Worm (Caenorhabditis elegans) whole organism, L1 larva: ENCODE data around the gene ugt-14.

Experiments
- C04F5.9 ChIP-seq: sonication (generic microtip); optimal IDR thresholded peaks from 2 replicates; lab custom pipeline; 2016; ENCODE audit warnings: missing genetic modification characterization, missing compliant biosample characterization
- C16A3.4 ChIP-seq: fragments of 150-350 bp; optimal IDR thresholded peaks from 2 replicates; lab custom pipeline; 2014; ENCODE audit warnings: missing biosample characterization, missing genetic modification characterization
- F16B12.6 ChIP-seq: fragments of 150-350 bp; optimal IDR thresholded peaks from 2 replicates; lab custom pipeline; 2014; ENCODE audit warnings: missing biosample characterization, missing genetic modification characterization
- Y116A8C.19 ChIP-seq: sonication (generic microtip); optimal IDR thresholded peaks from 2 replicates; lab custom pipeline; 2016; ENCODE audit warnings: missing compliant biosample characterization, missing genetic modification characterization, borderline replicate concordance
- aha-1 ChIP-seq: fragments of 150-350 bp; optimal IDR thresholded peaks from 2 replicates; lab custom pipeline; 2014; ENCODE audit warnings: missing biosample characterization, missing genetic modification characterization
- aly-2 ChIP-seq: fragments of 150-350 bp; optimal IDR thresholded peaks from 2 replicates; lab custom pipeline; 2014; ENCODE audit warnings: missing biosample characterization, missing genetic modification characterization
- ceh-88 ChIP-seq: fragments of 200-800 bp; sonication (Bioruptor generic); IDR thresholded peaks from 2 replicates; pipeline ENCODE4 v1.3.6; 2022; ENCODE audit warnings: missing genetic modification characterization, missing compliant biosample characterization
- ces-1 ChIP-seq: fragments of 150-350 bp; optimal IDR thresholded peaks from 2 replicates; lab custom pipeline; 2014; ENCODE audit warnings: missing biosample characterization, missing genetic modification reagents, missing genetic modification characterization
- dsc-1 ChIP-seq: sonication (generic microtip); optimal IDR thresholded peaks from 2 replicates; lab custom pipeline; 2016; ENCODE audit warnings: mild to moderate bottlenecking, missing genetic modification characterization, missing compliant biosample characterization
- efl-3 ChIP-seq: fragments of 200-800 bp; sonication (Bioruptor generic); optimal IDR thresholded peaks from 2 replicates; lab custom pipeline; 2018; ENCODE audit warnings: mild to moderate bottlenecking, missing genetic modification characterization, missing compliant biosample characterization
- egl-13 ChIP-seq: sonication (generic microtip); optimal IDR thresholded peaks from 2 replicates; lab custom pipeline; 2016; ENCODE audit warnings: missing genotype, missing genetic modification reagents, missing genetic modification characterization, missing compliant biosample characterization
- egl-27 ChIP-seq, 2 experiments: fragments of 150-350 bp in 1 of 2; sonication (generic microtip); optimal IDR thresholded peaks; 3 replicates each; lab custom pipeline; 2017 to 2018; ENCODE audit warnings: missing biosample characterization in 2 of 2, missing genetic modification characterization in 2 of 2, missing genetic modification reagents in 2 of 2
- fkh-10 ChIP-seq: sonication (generic microtip); optimal IDR thresholded peaks from 2 replicates; lab custom pipeline; 2017; ENCODE audit warnings: missing biosample characterization, missing genetic modification reagents, missing genetic modification characterization
- fkh-4 ChIP-seq: sonication (generic microtip); optimal IDR thresholded peaks from 2 replicates; lab custom pipeline; 2016; ENCODE audit warnings: missing compliant biosample characterization, missing genetic modification characterization, borderline replicate concordance
- fkh-8 ChIP-seq: sonication (generic microtip); optimal IDR thresholded peaks from 2 replicates; lab custom pipeline; 2016; ENCODE audit warnings: mild to moderate bottlenecking, missing genetic modification characterization, missing compliant biosample characterization
- fos-1 ChIP-seq: fragments of 150-350 bp; optimal IDR thresholded peaks from 2 replicates; lab custom pipeline; 2014; ENCODE audit warnings: missing biosample characterization, missing genetic modification characterization
- grh-1 ChIP-seq: fragments of 200-800 bp; sonication (Bioruptor generic); IDR thresholded peaks from 2 replicates; pipeline ENCODE4 v1.3.6; 2022; ENCODE audit warnings: missing genetic modification reagents, missing genetic modification characterization, missing compliant biosample characterization
- hpl-2 ChIP-seq: fragments of 150-350 bp; optimal IDR thresholded peaks from 2 replicates; lab custom pipeline; 2014; ENCODE audit warnings: missing biosample characterization, missing genetic modification reagents, missing genetic modification characterization
- irx-1 ChIP-seq: sonication (generic microtip); optimal IDR thresholded peaks from 2 replicates; lab custom pipeline; 2016; ENCODE audit warnings: missing genetic modification characterization, missing compliant biosample characterization
- lin-39 ChIP-seq: fragments of 150-350 bp; optimal IDR thresholded peaks from 2 replicates; lab custom pipeline; 2014; ENCODE audit warnings: missing biosample characterization, missing genetic modification reagents, missing genetic modification characterization
- mab-9 ChIP-seq: fragments of 200-800 bp; sonication (Bioruptor generic); IDR thresholded peaks from 2 replicates; pipeline ENCODE4 v1.3.6; 2022; ENCODE audit warnings: missing genetic modification reagents, missing genetic modification characterization, missing compliant biosample characterization
- mep-1 ChIP-seq: fragments of 150-350 bp; optimal IDR thresholded peaks from 2 replicates; lab custom pipeline; 2014; ENCODE audit warnings: missing biosample characterization, missing genetic modification characterization
- nhr-12 ChIP-seq: sonication (generic microtip); optimal IDR thresholded peaks from 2 replicates; lab custom pipeline; 2017; ENCODE audit warnings: missing biosample characterization, missing genetic modification characterization
- nhr-28 ChIP-seq: fragments of 150-350 bp; optimal IDR thresholded peaks from 2 replicates; lab custom pipeline; 2014; ENCODE audit warnings: missing biosample characterization, missing genetic modification characterization
- nhr-71 ChIP-seq: sonication (generic microtip); optimal IDR thresholded peaks from 2 replicates; lab custom pipeline; 2016; ENCODE audit warnings: mild to moderate bottlenecking, missing genetic modification characterization, moderate library complexity, missing compliant biosample characterization
- nhr-76 ChIP-seq: sonication (generic microtip); optimal IDR thresholded peaks from 2 replicates; lab custom pipeline; 2017; ENCODE audit warnings: missing biosample characterization, missing genetic modification characterization
- nhr-77 ChIP-seq: fragments of 150-350 bp; optimal IDR thresholded peaks from 2 replicates; lab custom pipeline; 2014; ENCODE audit warnings: missing biosample characterization, missing genetic modification characterization
- nhr-85 ChIP-seq: sonication (generic microtip); peaks from one replicate; lab custom pipeline; 2016; ENCODE audit warnings: missing genetic modification characterization, inconsistent platforms, missing compliant biosample characterization
- pag-3 ChIP-seq: sonication (generic microtip); optimal IDR thresholded peaks from 2 replicates; lab custom pipeline; 2017; ENCODE audit warnings: missing genetic modification characterization, mild to moderate bottlenecking, missing compliant biosample characterization, antibody characterized with exemption, borderline replicate concordance; ENCODE audit not compliant: insufficient read depth
- pax-3 ChIP-seq: fragments of 200-800 bp; sonication (Bioruptor generic); optimal IDR thresholded peaks from 2 replicates; lab custom pipeline; 2018; ENCODE audit warnings: mild to moderate bottlenecking, missing genetic modification characterization, moderate library complexity, missing compliant biosample characterization
- pqm-1 ChIP-seq: sonication (generic microtip); optimal IDR thresholded peaks from 3 replicates; lab custom pipeline; 2017; ENCODE audit warnings: missing biosample characterization, missing genetic modification characterization
- snu-23 ChIP-seq: sonication (generic microtip); optimal IDR thresholded peaks from 2 replicates; lab custom pipeline; 2016; ENCODE audit warnings: missing genetic modification characterization, missing compliant biosample characterization
- sptf-1 ChIP-seq: fragments of 150-350 bp; optimal IDR thresholded peaks from 2 replicates; lab custom pipeline; 2014; ENCODE audit warnings: missing biosample characterization, missing genetic modification characterization
- swsn-7 ChIP-seq: sonication (generic microtip); optimal IDR thresholded peaks from 2 replicates; lab custom pipeline; 2016; ENCODE audit warnings: missing genetic modification characterization, missing compliant biosample characterization
- tlp-1 ChIP-seq: fragments of 150-350 bp; optimal IDR thresholded peaks from 2 replicates; lab custom pipeline; 2014; ENCODE audit warnings: missing biosample characterization, missing genetic modification characterization
- unc-130 ChIP-seq: fragments of 150-350 bp; optimal IDR thresholded peaks from 2 replicates; lab custom pipeline; 2017; ENCODE audit warnings: missing biosample characterization, missing genetic modification characterization, inconsistent platforms
- unc-62 ChIP-seq: fragments of 150-350 bp; optimal IDR thresholded peaks from 2 replicates; lab custom pipeline; 2014; ENCODE audit warnings: missing biosample characterization, missing genetic modification reagents, missing genetic modification characterization
- unc-98 ChIP-seq: fragments of 200-800 bp; sonication (Bioruptor generic); IDR thresholded peaks from 2 replicates; pipeline ENCODE4 v1.3.6; 2022; ENCODE audit warnings: missing genetic modification characterization, missing compliant biosample characterization
- xbp-1 ChIP-seq: sonication (generic microtip); optimal IDR thresholded peaks from 2 replicates; lab custom pipeline; 2016; ENCODE audit warnings: missing genetic modification characterization, missing compliant biosample characterization
- ztf-4 ChIP-seq: fragments of 150-350 bp; optimal IDR thresholded peaks from 2 replicates; lab custom pipeline; 2014; ENCODE audit warnings: missing biosample characterization, missing genetic modification characterization

The ugt-14 gene

DNA sequence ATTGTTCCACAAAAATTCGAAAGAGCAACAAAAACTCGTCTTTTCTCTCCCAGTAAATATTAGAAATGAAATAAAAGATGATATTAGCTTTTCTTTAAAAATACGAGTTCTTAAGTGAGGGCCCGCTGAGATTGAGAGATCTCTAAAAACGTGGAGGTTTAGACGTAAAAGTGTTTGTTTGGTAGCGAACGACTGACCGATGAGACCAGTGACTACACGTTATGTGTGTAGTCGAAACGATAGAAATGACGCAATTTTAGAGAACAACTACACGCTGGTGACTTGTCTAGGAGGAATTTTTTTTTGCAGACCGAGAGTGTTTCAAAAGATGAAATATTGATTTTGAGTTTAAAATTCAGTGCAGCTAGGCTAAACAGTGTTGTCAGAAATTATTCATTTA, 43.3 kb upstream of the ugt-14 start, which contains the start of gene C37H5.13 (continued):
- TF ChIP-seq ztf-4 (tag; lab: Kevin White, UChicago), result peak; percentile 18
- TF ChIP-seq unc-130 (tag; lab: Kevin White, UChicago), result no peak
- TF ChIP-seq sptf-1 (tag; lab: Kevin White, UChicago), result no peak
- no peak for TF ChIP-seq egl-13 (tag; lab: Kevin White, UChicago)
- no peak for TF ChIP-seq pax-3 (tag; lab: Kevin White, UChicago)
- TF ChIP-seq nhr-71, result peak; percentile 49
- no peak for TF ChIP-seq nhr-28 (tag; lab: Kevin White, UChicago)
- no peak for TF ChIP-seq pag-3 (tag; lab: Kevin White, UChicago)
- TF ChIP-seq ces-1 (GFP tag; lab: Kevin White, UChicago), result no peak
- no peak for TF ChIP-seq Y116A8C.19 (tag; lab: Kevin White, UChicago)
- TF ChIP-seq aha-1, result no peak
- no peak for TF ChIP-seq nhr-12 (tag; lab: Kevin White, UChicago)
- TF ChIP-seq aly-2 (tag; lab: Kevin White, UChicago), result no peak
- no peak for TF ChIP-seq swsn-7 (tag; lab: Kevin White, UChicago)
- TF ChIP-seq fos-1, result no peak
- TF ChIP-seq irx-1, result no peak
- TF ChIP-seq grh-1 (GFP tag; lab: Robert Waterston, UW), result no peak
- TF ChIP-seq mep-1 (tag; lab: Kevin White, UChicago), result peak; percentile 21
- peak; percentile 31 for TF ChIP-seq snu-23 (GFP tag; lab: Kevin White, UChicago)
- no peak for TF ChIP-seq pqm-1
- TF ChIP-seq ceh-88 (GFP tag; lab: Robert Waterston, UW), result no peak
- TF ChIP-seq efl-3 (GFP tag; lab: Kevin White, UChicago), result no peak
- no peak for TF ChIP-seq unc-62 (GFP tag; lab: Kevin White, UChicago)
- TF ChIP-seq C04F5.9 (tag; lab: Kevin White, UChicago), result no peak
- no peak for TF ChIP-seq hpl-2 (GFP tag; lab: Kevin White, UChicago)
- TF ChIP-seq xbp-1 (tag; lab: Kevin White, UChicago), result no peak

DNA sequence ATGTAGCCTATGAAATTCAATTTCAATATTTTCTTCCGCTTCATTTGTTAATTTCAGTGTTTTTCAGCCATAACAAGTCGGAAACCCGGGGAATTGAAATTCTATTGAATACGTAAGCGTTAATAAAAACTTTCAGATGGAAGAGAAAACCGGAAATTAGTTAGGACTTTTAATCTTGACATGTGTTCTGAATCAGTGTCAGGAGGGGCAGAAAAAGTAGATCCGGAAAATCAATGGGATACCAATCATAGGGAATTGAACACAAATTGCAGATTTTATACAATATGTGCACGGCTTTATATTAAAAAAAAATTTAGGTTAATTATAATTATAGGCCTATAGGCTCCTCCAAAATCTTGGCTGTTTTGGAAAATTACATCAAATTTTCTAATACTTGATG, 41.7 kb upstream of the ugt-14 start:
- TF ChIP-seq fkh-4 (peak; percentile 78), pax-3 (tag; lab: Kevin White, UChicago) (no peak), C16A3.4 (no peak), dsc-1 (tag; lab: Kevin White, UChicago) (peak; percentile 92), unc-130 (tag; lab: Kevin White, UChicago) (no peak), nhr-76 (tag; lab: Kevin White, UChicago) (no peak), tlp-1 (tag; lab: Kevin White, UChicago) (no peak), lin-39 (tag; lab: Kevin White, UChicago) (no peak), nhr-12 (tag; lab: Kevin White, UChicago) (no peak), nhr-85 (no peak), mab-9 (GFP tag; lab: Robert Waterston, UW) (no peak), F16B12.6 (tag; lab: Kevin White, UChicago) (no peak), fkh-8 (tag; lab: Kevin White, UChicago) (peak; percentile 4), aly-2 (tag; lab: Kevin White, UChicago) (no peak), fkh-10 (GFP tag; lab: Kevin White, UChicago) (no peak), nhr-77 (tag; lab: Kevin White, UChicago) (no peak), egl-27 (tag; optimal IDR thresholded peaks at IDR 0.05; lab: Kevin White, UChicago) (no peak), aha-1 (no peak)

DNA sequence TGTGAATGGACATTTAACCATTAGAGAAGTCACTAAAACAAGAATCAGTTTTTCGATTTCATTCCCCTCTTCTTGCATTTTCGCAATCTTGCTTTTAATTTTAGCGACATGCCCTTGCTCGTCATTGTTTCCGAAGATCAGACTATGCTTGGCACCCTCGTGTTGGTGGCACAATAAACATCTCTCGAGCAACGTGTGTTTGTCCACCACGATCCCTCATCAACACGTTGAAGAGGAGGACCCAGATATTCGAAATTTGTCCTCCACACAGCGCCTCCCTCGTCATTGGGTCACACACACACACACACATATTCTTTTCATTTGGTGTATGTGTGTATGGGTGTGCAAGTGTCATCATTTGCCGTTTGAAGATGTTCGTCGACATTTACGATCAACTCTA, 40.7 kb upstream of the ugt-14 start, which contains the start of gene srd-32:
Gene srd-32 (plus strand): TSS at position 301 of the 400 bp plus-strand sequence.
- TF ChIP-seq unc-98 (GFP tag; lab: Robert Waterston, UW), result no peak
- no peak for TF ChIP-seq pag-3 (tag; lab: Kevin White, UChicago)
- peak; percentile 68 for TF ChIP-seq dsc-1 (tag; lab: Kevin White, UChicago)
